Worm (Caenorhabditis elegans) whole organism, L4/young adult: ENCODE data around the gene Y54G2A.11.

Source experiments
- dao-5 ChIP-seq: sonication (generic microtip); optimal IDR thresholded peaks from 2 replicates; lab custom pipeline; 2016; ENCODE audit warnings: missing genotype, missing genetic modification characterization, moderate library complexity, missing compliant biosample characterization
- him-1 ChIP-seq: sonication (generic microtip); optimal IDR thresholded peaks from 2 replicates; lab custom pipeline; 2016; ENCODE audit warnings: missing genotype, missing genetic modification reagents, missing genetic modification characterization, missing compliant biosample characterization

DNA sequence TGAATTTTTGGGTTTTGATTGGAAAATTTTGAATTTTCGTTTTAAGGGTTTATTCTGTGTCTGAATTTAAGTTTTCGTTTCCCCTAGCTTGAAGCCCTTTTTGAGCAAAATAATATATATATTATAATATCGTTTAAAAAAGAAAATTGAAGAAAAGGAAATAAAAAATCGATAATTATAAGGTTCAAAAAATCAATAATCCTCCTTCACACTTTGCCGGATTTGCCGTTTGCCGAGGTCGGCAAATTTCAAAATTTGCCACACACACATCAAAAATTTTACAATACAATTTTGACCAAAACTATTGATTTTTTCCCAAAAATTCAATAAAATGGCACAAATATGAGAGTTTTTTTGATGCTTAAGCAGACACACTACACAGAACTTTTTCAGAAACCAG, 35.0 kb downstream of the Y54G2A.11 start:
- TF ChIP-seq him-1 (tag; lab: Kevin White, UChicago) (no peak), dao-5 (no peak)
